Fruit fly (Drosophila melanogaster) whole organism, embryonic: ENCODE measurements around the gene CG3529.
A peak's percentile ranks its signal among the peaks of the same experiment; 100 is the strongest.

Source experiments
- BEAF-32 ChIP-seq: fragments of 200-800 bp; sonication (Bioruptor generic); optimal IDR thresholded peaks from 3 replicates; lab custom pipeline; 2017; ENCODE audit warnings: missing biosample characterization, missing genetic modification characterization, mild to moderate bottlenecking, moderate library complexity, missing genetic modification reagents
- CG15696 ChIP-seq: fragments of 200-800 bp; sonication (Bioruptor generic); optimal IDR thresholded peaks from 2 replicates; lab custom pipeline; 2019; ENCODE audit warnings: missing biosample characterization, mild to moderate bottlenecking, missing genetic modification characterization, moderate library complexity
- CG1792 ChIP-seq: fragments of 200-800 bp; sonication (Bioruptor generic); optimal IDR thresholded peaks from 2 replicates; lab custom pipeline; 2016; ENCODE audit warnings: missing biosample characterization, missing genetic modification characterization
- ERR ChIP-seq: fragments of 200-800 bp; sonication (Bioruptor generic); optimal IDR thresholded peaks from 2 replicates; lab custom pipeline; 2016; ENCODE audit warnings: missing biosample characterization, missing genetic modification characterization
- Optix ChIP-seq: fragments of 200-800 bp; sonication (Bioruptor generic); IDR thresholded peaks from 3 replicates; pipeline ENCODE4 v1.3.6; 2022; ENCODE audit warnings: missing biosample characterization, missing genetic modification characterization
- Sin3A ChIP-seq: fragments of >200 bp; optimal IDR thresholded peaks from 2 replicates; lab custom pipeline; 2018
- dm ChIP-seq: fragments of 200-800 bp; sonication (Bioruptor generic); optimal IDR thresholded peaks from 3 replicates; lab custom pipeline; 2016; ENCODE audit warnings: missing biosample characterization, missing genetic modification characterization
- rib ChIP-seq: fragments of 200-800 bp; sonication (Bioruptor generic); IDR thresholded peaks from 2 replicates; pipeline ENCODE4 v1.3.6; 2022; ENCODE audit warnings: missing biosample characterization, missing genetic modification characterization
- usp ChIP-seq: fragments of >200 bp; optimal IDR thresholded peaks from 2 replicates; lab custom pipeline; 2017; ENCODE audit warnings: missing biosample characterization, missing genetic modification characterization

DNA sequence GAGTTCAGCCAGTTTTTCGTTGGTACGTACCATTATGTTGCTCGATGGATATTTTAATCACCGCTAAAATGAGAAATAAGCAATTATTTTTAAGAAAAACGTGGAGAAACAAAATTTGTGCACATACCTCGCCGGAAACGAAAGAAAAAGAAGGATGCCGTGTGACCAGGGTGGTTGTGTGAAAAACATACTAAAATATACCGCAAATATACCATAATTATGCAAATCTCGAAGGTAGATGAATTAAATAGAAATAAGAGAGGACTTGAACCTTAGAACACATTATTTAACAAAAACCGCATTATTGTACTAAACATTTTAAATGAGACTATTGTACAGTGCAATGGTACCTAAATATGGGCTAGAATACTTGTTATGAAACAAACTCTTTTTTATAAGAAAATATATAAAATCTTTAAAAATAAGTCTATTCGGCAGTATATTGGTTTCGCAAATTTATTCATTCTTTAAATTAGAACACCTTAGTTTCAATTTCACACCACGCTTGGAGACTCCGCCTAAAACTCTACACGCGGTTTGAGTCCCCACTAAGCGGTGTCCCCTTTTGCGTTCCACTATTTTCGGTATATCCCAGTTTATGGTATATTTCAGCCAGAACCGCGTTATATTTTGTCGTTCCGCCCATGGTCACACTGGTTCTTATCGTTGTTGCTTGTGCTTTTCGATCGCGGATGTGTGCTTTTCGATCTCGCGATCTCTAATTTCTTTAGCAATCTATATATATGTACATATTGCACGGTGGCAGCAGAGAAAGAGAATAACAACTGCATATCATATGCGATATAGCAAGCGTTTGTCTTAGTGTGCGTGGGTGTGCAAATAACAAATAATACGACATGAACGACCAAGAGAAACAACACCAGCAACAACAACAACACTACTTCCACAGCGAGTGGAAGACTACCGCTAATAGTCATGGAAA, 16.7 kb upstream of the CG3529 start, which contains the start of the genes RpS17 and MTF-1:
- TF ChIP-seq BEAF-32 (GFP tag; lab: Kevin White, UChicago), result peak; percentile 44
- TF ChIP-seq ERR (GFP tag; lab: Kevin White, UChicago), result no peak
- 0 out of 3 replicates have a peak, but pooled peaks have one; percentile 35 for TF ChIP-seq Optix (GFP tag; lab: Robert Waterston, UW)
- TF ChIP-seq Sin3A (lab: Kevin White, UChicago), result no peak
- no peak for TF ChIP-seq CG1792
- no peak for TF ChIP-seq rib (GFP tag; lab: Robert Waterston, UW)
- TF ChIP-seq usp (GFP tag; lab: Kevin White, UChicago), result no peak
- no peak for TF ChIP-seq CG15696 (tag; lab: Kevin White, UChicago)
- TF ChIP-seq dm (GFP tag; lab: Kevin White, UChicago), result peak; percentile 66
